Fruit fly (Drosophila melanogaster): ENCODE data around the gene Nos.

Gene Nos

DNA sequence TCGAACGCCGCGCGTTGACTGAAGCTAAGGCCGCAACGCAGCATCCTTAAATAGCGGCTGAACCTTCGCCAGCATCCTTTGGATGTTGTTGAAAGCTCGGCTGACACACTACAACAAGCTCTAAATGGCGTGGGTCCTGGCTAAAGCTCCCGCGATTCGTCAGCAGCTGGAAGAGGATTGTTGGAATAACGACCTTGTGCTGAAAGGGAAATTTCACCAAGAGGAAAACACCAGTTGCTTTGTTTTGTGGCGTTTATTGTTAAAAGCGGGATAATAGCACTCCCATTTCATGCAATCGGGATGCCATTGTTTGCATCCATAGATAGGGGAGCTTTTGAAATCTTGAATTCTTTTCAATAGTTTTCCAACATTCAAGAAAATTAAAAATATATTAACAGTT, at the start of gene Nos:
Gene Nos (minus strand): TSS at position 21 of the 400 bp plus-strand sequence.
- TF ChIP-seq Mnt (GFP tag; optimal IDR thresholded peaks at IDR 0.05) (no peak), Crg-1 (GFP tag; optimal IDR thresholded peaks at IDR 0.05) (no peak), ovo (GFP tag; optimal IDR thresholded peaks at IDR 0.05) (no peak), tj (GFP tag; optimal IDR thresholded peaks at IDR 0.05) (no peak), cic (GFP tag; optimal IDR thresholded peaks at IDR 0.05) (no peak), toe (GFP tag; optimal IDR thresholded peaks at IDR 0.05) (no peak), CG7045 (GFP tag; optimal IDR thresholded peaks at IDR 0.05) (no peak), CG5204 (GFP tag; optimal IDR thresholded peaks at IDR 0.05) (no peak), CG14711 (tag; optimal IDR thresholded peaks at IDR 0.05) (no peak), Hr96 (GFP tag; optimal IDR thresholded peaks at IDR 0.05) (no peak), CG33017 (tag; optimal IDR thresholded peaks at IDR 0.05) (no peak), kay (GFP tag; ENCODE audit: borderline replicate concordance) (no peak), bab1 (GFP tag; optimal IDR thresholded peaks at IDR 0.05) (no peak), cnc (optimal IDR thresholded peaks at IDR 0.05) (no peak), CG11617 (GFP tag; optimal IDR thresholded peaks at IDR 0.05) (no peak), Clk (GFP tag; optimal IDR thresholded peaks at IDR 0.05) (no peak), CG7101 (tag; optimal IDR thresholded peaks at IDR 0.05) (no peak), CG12768 (GFP tag; optimal IDR thresholded peaks at IDR 0.05) (no peak)

- TF ChIP-seq cic (GFP tag; optimal IDR thresholded peaks at IDR 0.05) (no peak), CG7101 (tag; optimal IDR thresholded peaks at IDR 0.05) (no peak), CG11617 (GFP tag; optimal IDR thresholded peaks at IDR 0.05) (no peak), cnc (optimal IDR thresholded peaks at IDR 0.05) (no peak), CG1620 (GFP tag; optimal IDR thresholded peaks at IDR 0.05) (no peak), kay (GFP tag; ENCODE audit: borderline replicate concordance) (no peak), pad (GFP tag; optimal IDR thresholded peaks at IDR 0.05) (no peak), CG14711 (tag; optimal IDR thresholded peaks at IDR 0.05) (no peak), CG33017 (tag; optimal IDR thresholded peaks at IDR 0.05) (no peak), CG7045 (GFP tag; optimal IDR thresholded peaks at IDR 0.05) (no peak), CG5204 (GFP tag; optimal IDR thresholded peaks at IDR 0.05) (no peak), Clk (GFP tag; optimal IDR thresholded peaks at IDR 0.05) (no peak), Crg-1 (GFP tag; optimal IDR thresholded peaks at IDR 0.05) (no peak), CG12768 (GFP tag; optimal IDR thresholded peaks at IDR 0.05) (no peak), Hr96 (GFP tag; optimal IDR thresholded peaks at IDR 0.05) (no peak), bab1 (GFP tag; optimal IDR thresholded peaks at IDR 0.05) (no peak), tj (GFP tag; optimal IDR thresholded peaks at IDR 0.05) (no peak), toe (GFP tag; optimal IDR thresholded peaks at IDR 0.05) (no peak), ovo (GFP tag; optimal IDR thresholded peaks at IDR 0.05) (no peak)
Measured at dm6 chr2L:10869867-10870266, 32.6 kb upstream of the Nos start, which contains the start of gene CG12517. TSS of gene CG12517 (plus strand) at chr2L:10870167.

- TF ChIP-seq toe (GFP tag; optimal IDR thresholded peaks at IDR 0.05) (peak; percentile 48), tj (GFP tag; optimal IDR thresholded peaks at IDR 0.05) (peak; percentile 35), Clk (GFP tag; optimal IDR thresholded peaks at IDR 0.05) (no peak), kay (GFP tag; ENCODE audit: borderline replicate concordance) (peak; percentile 90), CG12768 (GFP tag; optimal IDR thresholded peaks at IDR 0.05) (peak; percentile 23), bab1 (GFP tag; optimal IDR thresholded peaks at IDR 0.05) (peak; percentile 58), Hr96 (GFP tag; optimal IDR thresholded peaks at IDR 0.05) (no peak), ovo (GFP tag; optimal IDR thresholded peaks at IDR 0.05) (no peak), Mnt (GFP tag; optimal IDR thresholded peaks at IDR 0.05) (peak; percentile 3), CG14711 (tag; optimal IDR thresholded peaks at IDR 0.05) (peak; percentile 61), CG33017 (tag; optimal IDR thresholded peaks at IDR 0.05) (peak; percentile 65), CG1620 (GFP tag; optimal IDR thresholded peaks at IDR 0.05) (no peak), CG7101 (tag; optimal IDR thresholded peaks at IDR 0.05) (peak; percentile 70), CG11617 (GFP tag; optimal IDR thresholded peaks at IDR 0.05) (peak; percentile 77), Crg-1 (GFP tag; optimal IDR thresholded peaks at IDR 0.05) (peak; percentile 14), cic (GFP tag; optimal IDR thresholded peaks at IDR 0.05) (no peak), pad (GFP tag; optimal IDR thresholded peaks at IDR 0.05) (peak; percentile 29), CG5204 (GFP tag; optimal IDR thresholded peaks at IDR 0.05) (peak; percentile 9), cnc (optimal IDR thresholded peaks at IDR 0.05) (no peak), CG7045 (GFP tag; optimal IDR thresholded peaks at IDR 0.05) (peak; percentile 35)
Measured at dm6 chr2L:10858064-10859047, 21.0 kb upstream of the Nos start, which contains the start of the genes aurB and Stam. TSS of gene aurB (minus strand) at chr2L:10858094. TSS of gene Stam (plus strand) at chr2L:10858536.

- TF ChIP-seq CG14711 (tag; optimal IDR thresholded peaks at IDR 0.05) (peak; percentile 59), CG1620 (GFP tag; optimal IDR thresholded peaks at IDR 0.05) (peak; percentile 8), CG7101 (tag; optimal IDR thresholded peaks at IDR 0.05) (peak; percentile 61), ovo (GFP tag; optimal IDR thresholded peaks at IDR 0.05) (no peak), Crg-1 (GFP tag; optimal IDR thresholded peaks at IDR 0.05) (peak; percentile 2), toe (GFP tag; optimal IDR thresholded peaks at IDR 0.05) (peak; percentile 12), pad (GFP tag; optimal IDR thresholded peaks at IDR 0.05) (peak; percentile 10), CG12768 (GFP tag; optimal IDR thresholded peaks at IDR 0.05) (no peak), CG11617 (GFP tag; optimal IDR thresholded peaks at IDR 0.05) (peak; percentile 45), CG7045 (GFP tag; optimal IDR thresholded peaks at IDR 0.05) (peak; percentile 62), Hr96 (GFP tag; optimal IDR thresholded peaks at IDR 0.05) (no peak), cnc (optimal IDR thresholded peaks at IDR 0.05) (no peak), Clk (GFP tag; optimal IDR thresholded peaks at IDR 0.05) (no peak), CG5204 (GFP tag; optimal IDR thresholded peaks at IDR 0.05) (peak; percentile 34), Mnt (GFP tag; optimal IDR thresholded peaks at IDR 0.05) (no peak), cic (GFP tag; optimal IDR thresholded peaks at IDR 0.05) (no peak), bab1 (GFP tag; optimal IDR thresholded peaks at IDR 0.05) (peak; percentile 30), CG33017 (tag; optimal IDR thresholded peaks at IDR 0.05) (peak; percentile 30), kay (GFP tag; ENCODE audit: borderline replicate concordance) (peak; percentile 31), tj (GFP tag; optimal IDR thresholded peaks at IDR 0.05) (peak; percentile 15)
Measured at dm6 chr2L:10856328-10856942, 19.1 kb upstream of the Nos start, which contains the start of gene Dnz1. TSS of gene Dnz1 (minus strand) at chr2L:10856644.

All from whole organism, adult.